Worm (Caenorhabditis elegans) whole organism, L1 larva: ENCODE measurements around the gene tre-4.

Experiments used
- C16A3.4 ChIP-seq: fragments of 150-350 bp; optimal IDR thresholded peaks from 2 replicates; lab custom pipeline; 2014; ENCODE audit warnings: missing biosample characterization, missing genetic modification characterization
- Y116A8C.19 ChIP-seq: sonication (generic microtip); optimal IDR thresholded peaks from 2 replicates; lab custom pipeline; 2016; ENCODE audit warnings: missing compliant biosample characterization, missing genetic modification characterization, borderline replicate concordance
- aly-2 ChIP-seq: fragments of 150-350 bp; optimal IDR thresholded peaks from 2 replicates; lab custom pipeline; 2014; ENCODE audit warnings: missing biosample characterization, missing genetic modification characterization
- ama-1 ChIP-seq: fragments of 150-350 bp; optimal IDR thresholded peaks from 2 replicates; lab custom pipeline; 2014
- ceh-63 ChIP-seq: fragments of 200-800 bp; sonication (Bioruptor generic); optimal IDR thresholded peaks from 2 replicates; lab custom pipeline; 2018; ENCODE audit warnings: mild to moderate bottlenecking, missing genetic modification characterization, missing compliant biosample characterization
- ceh-8 ChIP-seq: fragments of 200-800 bp; sonication (Bioruptor generic); optimal IDR thresholded peaks from 2 replicates; lab custom pipeline; 2018; ENCODE audit warnings: mild to moderate bottlenecking, missing genetic modification characterization, moderate library complexity, missing compliant biosample characterization
- ceh-82 ChIP-seq, 3 experiments: fragments of 150-350 bp in 1 of 3; sonication (generic microtip) in 2 of 3; optimal IDR thresholded peaks; 2 replicates each; lab custom pipeline; 2014 to 2017; ENCODE audit warnings: missing biosample characterization in 3 of 3, missing genetic modification characterization in 3 of 3
- ceh-90 ChIP-seq: sonication (generic microtip); optimal IDR thresholded peaks from 2 replicates; lab custom pipeline; 2016; ENCODE audit warnings: missing genetic modification characterization, missing compliant biosample characterization
- dsc-1 ChIP-seq: sonication (generic microtip); optimal IDR thresholded peaks from 2 replicates; lab custom pipeline; 2016; ENCODE audit warnings: mild to moderate bottlenecking, missing genetic modification characterization, missing compliant biosample characterization
- efl-1 ChIP-seq, 4 experiments: fragments of 150-350 bp; optimal IDR thresholded peaks in 3 of 4; peaks in 1 of 4; 1 replicate in 1 of 4; 2 replicates in 3 of 4; lab custom pipeline; 2014; ENCODE audit warnings: missing biosample characterization in 2 of 4, missing genetic modification characterization in 2 of 4, missing genetic modification reagents in 2 of 4
- efl-3 ChIP-seq: fragments of 200-800 bp; sonication (Bioruptor generic); optimal IDR thresholded peaks from 2 replicates; lab custom pipeline; 2018; ENCODE audit warnings: mild to moderate bottlenecking, missing genetic modification characterization, missing compliant biosample characterization
- elt-3 ChIP-seq, 6 experiments: fragments of 150-350 bp in 1 of 6; sonication (generic microtip); optimal IDR thresholded peaks; 2 replicates each; lab custom pipeline; 2017 to 2018; ENCODE audit warnings: missing biosample characterization in 6 of 6, missing genetic modification characterization in 6 of 6, inconsistent platforms in 1 of 6
- ets-5 ChIP-seq: fragments of 200-800 bp; sonication (Bioruptor generic); IDR thresholded peaks from 2 replicates; pipeline ENCODE4 v1.3.6; 2022; ENCODE audit warnings: missing genetic modification characterization, missing compliant biosample characterization
- fkh-4 ChIP-seq: sonication (generic microtip); optimal IDR thresholded peaks from 2 replicates; lab custom pipeline; 2016; ENCODE audit warnings: missing compliant biosample characterization, missing genetic modification characterization, borderline replicate concordance
- fos-1 ChIP-seq: fragments of 150-350 bp; optimal IDR thresholded peaks from 2 replicates; lab custom pipeline; 2014; ENCODE audit warnings: missing biosample characterization, missing genetic modification characterization
- hlh-17 ChIP-seq: fragments of 200-800 bp; sonication (Bioruptor generic); optimal IDR thresholded peaks from 2 replicates; lab custom pipeline; 2018; ENCODE audit warnings: missing genetic modification characterization, mild to moderate bottlenecking, missing compliant biosample characterization, moderate library complexity, borderline replicate concordance
- irx-1 ChIP-seq: sonication (generic microtip); optimal IDR thresholded peaks from 2 replicates; lab custom pipeline; 2016; ENCODE audit warnings: missing genetic modification characterization, missing compliant biosample characterization
- jun-1 ChIP-seq: fragments of 150-350 bp; optimal IDR thresholded peaks from 2 replicates; lab custom pipeline; 2014; ENCODE audit warnings: missing biosample characterization, missing genetic modification reagents, missing genetic modification characterization
- lin-14 ChIP-seq: fragments of 200-800 bp; sonication (Bioruptor generic); optimal IDR thresholded peaks from 2 replicates; lab custom pipeline; 2018; ENCODE audit warnings: mild to moderate bottlenecking, missing genetic modification characterization, moderate library complexity, missing compliant biosample characterization
- lin-15B ChIP-seq: fragments of 150-350 bp; sonication (generic microtip); optimal IDR thresholded peaks from 3 replicates; lab custom pipeline; 2014; ENCODE audit warnings: missing biosample characterization, missing genetic modification characterization
- lin-35 ChIP-seq, 2 experiments: fragments of 150-350 bp; optimal IDR thresholded peaks; 2 replicates each; lab custom pipeline; 2014; ENCODE audit warnings: missing biosample characterization in 2 of 2, missing genetic modification characterization in 2 of 2, missing genetic modification reagents in 2 of 2
- lsy-2 ChIP-seq, 2 experiments: fragments of 150-350 bp; optimal IDR thresholded peaks; 2 replicates each; lab custom pipeline; 2014; ENCODE audit warnings: missing biosample characterization in 2 of 2, missing genetic modification characterization in 2 of 2
- mab-9 ChIP-seq: fragments of 200-800 bp; sonication (Bioruptor generic); IDR thresholded peaks from 2 replicates; pipeline ENCODE4 v1.3.6; 2022; ENCODE audit warnings: missing genetic modification reagents, missing genetic modification characterization, missing compliant biosample characterization
- mdl-1 ChIP-seq, 2 experiments: fragments of 150-350 bp; optimal IDR thresholded peaks; 2 replicates each; lab custom pipeline; 2014 to 2017; ENCODE audit warnings: missing biosample characterization in 2 of 2, missing genetic modification characterization in 2 of 2, inconsistent platforms in 1 of 2
- mef-2 ChIP-seq: fragments of 150-350 bp; optimal IDR thresholded peaks from 2 replicates; lab custom pipeline; 2014; ENCODE audit warnings: missing biosample characterization, missing genetic modification characterization
- mep-1 ChIP-seq: fragments of 150-350 bp; optimal IDR thresholded peaks from 2 replicates; lab custom pipeline; 2014; ENCODE audit warnings: missing biosample characterization, missing genetic modification characterization
- nhr-12 ChIP-seq: sonication (generic microtip); optimal IDR thresholded peaks from 2 replicates; lab custom pipeline; 2017; ENCODE audit warnings: missing biosample characterization, missing genetic modification characterization
- nhr-19 ChIP-seq: fragments of 200-800 bp; sonication (Bioruptor generic); conservative IDR thresholded peaks from 2 replicates; pipeline ENCODE4 v1.3.6; 2022; ENCODE audit warnings: missing genetic modification characterization, missing compliant biosample characterization
- nhr-20 ChIP-seq: sonication (generic microtip); optimal IDR thresholded peaks from 2 replicates; lab custom pipeline; 2016; ENCODE audit warnings: mild to moderate bottlenecking, missing genetic modification characterization, missing compliant biosample characterization
- nhr-237 ChIP-seq: fragments of 150-350 bp; optimal IDR thresholded peaks from 2 replicates; lab custom pipeline; 2014; ENCODE audit warnings: missing biosample characterization, missing genetic modification characterization
- nhr-71 ChIP-seq: sonication (generic microtip); optimal IDR thresholded peaks from 2 replicates; lab custom pipeline; 2016; ENCODE audit warnings: mild to moderate bottlenecking, missing genetic modification characterization, moderate library complexity, missing compliant biosample characterization
- nhr-76 ChIP-seq: sonication (generic microtip); optimal IDR thresholded peaks from 2 replicates; lab custom pipeline; 2017; ENCODE audit warnings: missing biosample characterization, missing genetic modification characterization
- nhr-77 ChIP-seq: fragments of 150-350 bp; optimal IDR thresholded peaks from 2 replicates; lab custom pipeline; 2014; ENCODE audit warnings: missing biosample characterization, missing genetic modification characterization
- nhr-84 ChIP-seq: sonication (generic microtip); optimal IDR thresholded peaks from 2 replicates; lab custom pipeline; 2017; ENCODE audit warnings: missing biosample characterization, missing genetic modification characterization
- nhr-90 ChIP-seq: sonication (generic microtip); optimal IDR thresholded peaks from 2 replicates; lab custom pipeline; 2016; ENCODE audit warnings: mild to moderate bottlenecking, missing genetic modification characterization, missing compliant biosample characterization; ENCODE audit not compliant: poor library complexity
- pax-3 ChIP-seq: fragments of 200-800 bp; sonication (Bioruptor generic); optimal IDR thresholded peaks from 2 replicates; lab custom pipeline; 2018; ENCODE audit warnings: mild to moderate bottlenecking, missing genetic modification characterization, moderate library complexity, missing compliant biosample characterization
- rnt-1 ChIP-seq: sonication (generic microtip); optimal IDR thresholded peaks from 2 replicates; lab custom pipeline; 2016; ENCODE audit warnings: mild to moderate bottlenecking, missing genetic modification characterization, moderate library complexity, missing compliant biosample characterization
- skn-1 ChIP-seq: fragments of 150-350 bp; optimal IDR thresholded peaks from 2 replicates; lab custom pipeline; 2014; ENCODE audit warnings: missing biosample characterization, missing genetic modification characterization
- snpc-4 ChIP-seq: fragments of 150-350 bp; optimal IDR thresholded peaks from 2 replicates; lab custom pipeline; 2014; ENCODE audit warnings: missing biosample characterization, missing genetic modification characterization
- snu-23 ChIP-seq: sonication (generic microtip); optimal IDR thresholded peaks from 2 replicates; lab custom pipeline; 2016; ENCODE audit warnings: missing genetic modification characterization, missing compliant biosample characterization
- sox-4 ChIP-seq: sonication (generic microtip); optimal IDR thresholded peaks from 2 replicates; lab custom pipeline; 2016; ENCODE audit warnings: missing genetic modification characterization, missing compliant biosample characterization
- sptf-1 ChIP-seq: fragments of 150-350 bp; optimal IDR thresholded peaks from 2 replicates; lab custom pipeline; 2014; ENCODE audit warnings: missing biosample characterization, missing genetic modification characterization
- sup-37 ChIP-seq: fragments of 200-800 bp; sonication (Bioruptor generic); optimal IDR thresholded peaks from 2 replicates; lab custom pipeline; 2018; ENCODE audit warnings: mild to moderate bottlenecking, missing genetic modification characterization, missing compliant biosample characterization
- tlp-1 ChIP-seq: fragments of 150-350 bp; optimal IDR thresholded peaks from 2 replicates; lab custom pipeline; 2014; ENCODE audit warnings: missing biosample characterization, missing genetic modification characterization
- unc-130 ChIP-seq: fragments of 150-350 bp; optimal IDR thresholded peaks from 2 replicates; lab custom pipeline; 2017; ENCODE audit warnings: missing biosample characterization, missing genetic modification characterization, inconsistent platforms
- unc-30 ChIP-seq: sonication (generic microtip); optimal IDR thresholded peaks from 2 replicates; lab custom pipeline; 2017; ENCODE audit warnings: missing biosample characterization, missing genetic modification characterization
- unc-98 ChIP-seq: fragments of 200-800 bp; sonication (Bioruptor generic); IDR thresholded peaks from 2 replicates; pipeline ENCODE4 v1.3.6; 2022; ENCODE audit warnings: missing genetic modification characterization, missing compliant biosample characterization
- zip-4 ChIP-seq: fragments of 200-800 bp; sonication (Bioruptor generic); optimal IDR thresholded peaks from 2 replicates; lab custom pipeline; 2018; ENCODE audit warnings: mild to moderate bottlenecking, missing genetic modification characterization, moderate library complexity, missing compliant biosample characterization
- ztf-11 ChIP-seq, 2 experiments: sonication (generic microtip); optimal IDR thresholded peaks; 2 replicates each; lab custom pipeline; 2016 to 2017; ENCODE audit warnings: missing genetic modification characterization in 2 of 2, missing biosample characterization in 1 of 2, missing compliant biosample characterization in 1 of 2
- ztf-4 ChIP-seq: fragments of 150-350 bp; optimal IDR thresholded peaks from 2 replicates; lab custom pipeline; 2014; ENCODE audit warnings: missing biosample characterization, missing genetic modification characterization

tre-4 gene

ce11 chrX:13511796-13512195 lies 39.8 kb downstream of the tre-4 start (continued):
- TF ChIP-seq unc-98 (GFP tag; lab: Robert Waterston, UW) (no peak), mep-1 (tag; lab: Kevin White, UChicago) (peak; percentile 50), sox-4 (tag; lab: Kevin White, UChicago) (no peak), snpc-4 (tag; lab: Kevin White, UChicago) (no peak), nhr-19 (peak; percentile 59), unc-30 (no peak), ztf-11 (tag; optimal IDR thresholded peaks at IDR 0.05; lab: Kevin White, UChicago) (peak in 1 of 2 experiments; percentile 32), fkh-4 (tag; lab: Kevin White, UChicago) (no peak), nhr-12 (tag; lab: Kevin White, UChicago) (no peak), nhr-90 (tag; lab: Kevin White, UChicago) (peak; percentile 62), lin-14 (GFP tag; lab: Kevin White, UChicago) (peak; percentile 59), irx-1 (tag; lab: Kevin White, UChicago) (peak; percentile 39), sptf-1 (tag; lab: Kevin White, UChicago) (no peak), ztf-4 (tag; lab: Kevin White, UChicago) (no peak), elt-3 (tag; optimal IDR thresholded peaks at IDR 0.05; lab: Kevin White, UChicago) (peak in 2 of 6 experiments; percentile 17 to 25), aly-2 (tag; lab: Kevin White, UChicago) (no peak), mdl-1 (tag; optimal IDR thresholded peaks at IDR 0.05; lab: Kevin White, UChicago) (peak in 1 of 2 experiments; percentile 55), hlh-17 (GFP tag; lab: Kevin White, UChicago) (no peak), mab-9 (no peak), unc-130 (tag; lab: Kevin White, UChicago) (no peak), dsc-1 (tag; lab: Kevin White, UChicago) (peak; percentile 67), C16A3.4 (tag; lab: Kevin White, UChicago) (peak; percentile 68), lsy-2 (tag; optimal IDR thresholded peaks at IDR 0.05; lab: Kevin White, UChicago) (peak; percentile 23 to 54), lin-35 (GFP tag; optimal IDR thresholded peaks at IDR 0.05; lab: Kevin White, UChicago) (peak; percentile 27 to 54), efl-1 (optimal IDR thresholded peaks at IDR 0.05; lab: Kevin White, UChicago) (peak; percentile 5 to 11), efl-1 (GFP tag; optimal IDR thresholded peaks at IDR 0.05 in 1 of 2; lab: Kevin White, UChicago) (peak in 1 of 2 experiments; percentile 92), sup-37 (GFP tag; lab: Kevin White, UChicago) (no peak), tlp-1 (tag; lab: Kevin White, UChicago) (no peak), Y116A8C.19 (no peak), ceh-82 (tag; optimal IDR thresholded peaks at IDR 0.05; lab: Kevin White, UChicago) (peak in 2 of 3 experiments; percentile 6 to 46), ama-1 (no peak), mef-2 (tag; lab: Kevin White, UChicago) (no peak), nhr-237 (no peak), ets-5 (GFP tag; lab: Robert Waterston, UW) (no peak), ceh-63 (GFP tag; lab: Kevin White, UChicago) (no peak), jun-1 (peak; percentile 22), skn-1 (tag; lab: Kevin White, UChicago) (peak; percentile 31), rnt-1 (tag; lab: Kevin White, UChicago) (peak; percentile 39), nhr-76 (tag; lab: Kevin White, UChicago) (no peak), fos-1 (tag; lab: Kevin White, UChicago) (peak; percentile 56), ceh-90 (tag; lab: Kevin White, UChicago) (no peak), pax-3 (tag; lab: Kevin White, UChicago) (peak; percentile 5), nhr-71 (tag; lab: Kevin White, UChicago) (peak; percentile 64), snu-23 (peak; percentile 79), zip-4 (GFP tag; lab: Kevin White, UChicago) (no peak), nhr-77 (tag; lab: Kevin White, UChicago) (no peak), nhr-84 (no peak), lin-15B (tag; lab: Kevin White, UChicago) (no peak), nhr-20 (tag; lab: Kevin White, UChicago) (peak; percentile 61), ceh-8 (GFP tag; lab: Kevin White, UChicago) (no peak), efl-3 (GFP tag; lab: Kevin White, UChicago) (no peak)
